Worm (Caenorhabditis elegans) whole organism, L4 larva: ENCODE results near the gene C10C5.7.
A peak's percentile ranks its signal among the peaks of the same experiment; 100 is the strongest.

Experiments
- F10B5.3 ChIP-seq: sonication (generic microtip); optimal IDR thresholded peaks from 2 replicates; lab custom pipeline; 2016; ENCODE audit warnings: mild to moderate bottlenecking, missing genetic modification characterization, missing compliant biosample characterization
- F37D6.2 ChIP-seq: sonication (generic microtip); optimal IDR thresholded peaks from 2 replicates; lab custom pipeline; 2016; ENCODE audit warnings: mild to moderate bottlenecking, missing genetic modification characterization, missing compliant biosample characterization
- T20F7.1 ChIP-seq: fragments of 200-800 bp; sonication (Bioruptor generic); optimal IDR thresholded peaks from 2 replicates; lab custom pipeline; 2018; ENCODE audit warnings: mild to moderate bottlenecking, missing genetic modification characterization, missing compliant biosample characterization
- Y75B8A.6 ChIP-seq: fragments of 200-800 bp; sonication (Bioruptor generic); IDR thresholded peaks from 2 replicates; pipeline ENCODE4 v1.3.6; 2022; ENCODE audit warnings: missing genetic modification reagents, missing genetic modification characterization, missing compliant biosample characterization
- aha-1 ChIP-seq: fragments of 150-350 bp; peaks from one replicate; lab custom pipeline; 2014; ENCODE audit warnings: missing biosample characterization, missing genetic modification characterization
- aly-2 ChIP-seq: sonication (generic microtip); optimal IDR thresholded peaks from 2 replicates; lab custom pipeline; 2018; ENCODE audit warnings: missing biosample characterization, missing genetic modification characterization
- ceh-28 ChIP-seq: fragments of 150-350 bp; optimal IDR thresholded peaks from 2 replicates; lab custom pipeline; 2014; ENCODE audit warnings: missing biosample characterization, missing genetic modification reagents, missing genetic modification characterization
- daf-12 ChIP-seq: fragments of 150-350 bp; optimal IDR thresholded peaks from 2 replicates; lab custom pipeline; 2014; ENCODE audit warnings: missing biosample characterization, missing genetic modification reagents, missing genetic modification characterization
- daf-16 ChIP-seq, 3 experiments: sonication (generic microtip); optimal IDR thresholded peaks; 2 replicates each; lab custom pipeline; 2016 to 2017; ENCODE audit warnings: missing genetic modification characterization in 3 of 3, missing genetic modification reagents in 3 of 3, mild to moderate bottlenecking in 2 of 3, missing compliant biosample characterization in 2 of 3, missing biosample characterization in 1 of 3, moderate library complexity in 1 of 3
- dmd-6 ChIP-seq: fragments of 200-800 bp; sonication (Bioruptor generic); IDR thresholded peaks from 2 replicates; pipeline ENCODE4 v1.3.6; 2022; ENCODE audit warnings: missing genetic modification reagents, missing genetic modification characterization, missing compliant biosample characterization
- dmd-9 ChIP-seq: fragments of 200-800 bp; sonication (Bioruptor generic); IDR thresholded peaks from 2 replicates; pipeline ENCODE4 v1.3.6; 2022; ENCODE audit warnings: missing genetic modification reagents, missing genetic modification characterization, missing compliant biosample characterization
- dve-1 ChIP-seq: sonication (generic microtip); optimal IDR thresholded peaks from 2 replicates; lab custom pipeline; 2017; ENCODE audit warnings: antibody characterized with exemption, mild to moderate bottlenecking, missing genetic modification characterization, missing compliant biosample characterization; ENCODE audit not compliant: insufficient read depth
- fkh-10 ChIP-seq: fragments of 150-350 bp; optimal IDR thresholded peaks from 2 replicates; lab custom pipeline; 2014; ENCODE audit warnings: missing biosample characterization, missing genetic modification reagents, missing genetic modification characterization
- gei-8 ChIP-seq: fragments of 200-800 bp; sonication (Bioruptor generic); optimal IDR thresholded peaks from 2 replicates; lab custom pipeline; 2018; ENCODE audit warnings: mild to moderate bottlenecking, missing genetic modification characterization, missing compliant biosample characterization
- hlh-30 ChIP-seq: sonication (generic microtip); optimal IDR thresholded peaks from 2 replicates; lab custom pipeline; 2017; ENCODE audit warnings: antibody characterized with exemption, mild to moderate bottlenecking, missing genetic modification characterization, missing compliant biosample characterization; ENCODE audit not compliant: insufficient read depth
- lin-1 ChIP-seq: fragments of 200-800 bp; sonication (Bioruptor generic); IDR thresholded peaks from 2 replicates; pipeline ENCODE4 v1.3.6; 2022; ENCODE audit warnings: missing genetic modification reagents, missing genetic modification characterization, missing compliant biosample characterization
- lin-15B ChIP-seq: fragments of 150-350 bp; sonication (generic microtip); optimal IDR thresholded peaks from 3 replicates; lab custom pipeline; 2014; ENCODE audit warnings: missing biosample characterization, missing genetic modification characterization
- lin-39 ChIP-seq: fragments of 150-350 bp; optimal IDR thresholded peaks from 2 replicates; lab custom pipeline; 2014; ENCODE audit warnings: missing biosample characterization, missing genetic modification reagents, missing genetic modification characterization
- lir-3 ChIP-seq: sonication (generic microtip); optimal IDR thresholded peaks from 2 replicates; lab custom pipeline; 2016; ENCODE audit warnings: mild to moderate bottlenecking, missing genetic modification characterization, missing compliant biosample characterization
- lsy-2 ChIP-seq, 2 experiments: fragments of 150-350 bp in 1 of 2; sonication (generic microtip) in 1 of 2; optimal IDR thresholded peaks; 2 replicates each; lab custom pipeline; 2014 to 2017; ENCODE audit warnings: missing biosample characterization in 2 of 2, missing genetic modification characterization in 2 of 2
- mdt-29 ChIP-seq: fragments of 200-800 bp; sonication (Bioruptor generic); IDR thresholded peaks from 2 replicates; pipeline ENCODE4 v1.3.6; 2022; ENCODE audit warnings: missing genetic modification reagents, missing genetic modification characterization, missing compliant biosample characterization
- mep-1 ChIP-seq: fragments of 150-350 bp; sonication (generic microtip); optimal IDR thresholded peaks from 3 replicates; lab custom pipeline; 2014; ENCODE audit warnings: missing biosample characterization, missing genetic modification characterization
- mes-2 ChIP-seq: sonication (generic microtip); optimal IDR thresholded peaks from 2 replicates; lab custom pipeline; 2016; ENCODE audit warnings: missing genotype, mild to moderate bottlenecking, missing genetic modification characterization, missing compliant biosample characterization; ENCODE audit not compliant: poor library complexity, severe bottlenecking
- nhr-11 ChIP-seq: fragments of 150-350 bp; optimal IDR thresholded peaks from 2 replicates; lab custom pipeline; 2014; ENCODE audit warnings: missing biosample characterization, missing genetic modification characterization
- nhr-111 ChIP-seq: fragments of 200-800 bp; sonication (Bioruptor generic); optimal IDR thresholded peaks from 2 replicates; lab custom pipeline; 2018; ENCODE audit warnings: mild to moderate bottlenecking, missing genetic modification characterization, missing compliant biosample characterization
- nhr-25 ChIP-seq: sonication (generic microtip); optimal IDR thresholded peaks from 2 replicates; lab custom pipeline; 2017; ENCODE audit warnings: missing genetic modification characterization, mild to moderate bottlenecking, missing compliant biosample characterization, antibody characterized with exemption, moderate library complexity, borderline replicate concordance; ENCODE audit not compliant: insufficient read depth
- nhr-28 ChIP-seq: fragments of 150-350 bp; optimal IDR thresholded peaks from 2 replicates; lab custom pipeline; 2014; ENCODE audit warnings: missing biosample characterization, missing genetic modification characterization
- nhr-41 ChIP-seq: fragments of 200-800 bp; sonication (Bioruptor generic); IDR thresholded peaks from 2 replicates; pipeline ENCODE4 v1.3.6; 2022; ENCODE audit warnings: missing genetic modification reagents, missing genetic modification characterization, missing compliant biosample characterization
- nhr-76 ChIP-seq: fragments of 150-350 bp; optimal IDR thresholded peaks from 2 replicates; lab custom pipeline; 2014; ENCODE audit warnings: missing biosample characterization, missing genetic modification characterization
- pqm-1 ChIP-seq: sonication (generic microtip); optimal IDR thresholded peaks from 2 replicates; lab custom pipeline; 2017; ENCODE audit warnings: missing biosample characterization, missing genetic modification characterization
- skn-1 ChIP-seq: fragments of 150-350 bp; optimal IDR thresholded peaks from 2 replicates; lab custom pipeline; 2014; ENCODE audit warnings: missing biosample characterization, missing genetic modification characterization
- snpc-1.2 ChIP-seq: fragments of 200-800 bp; sonication (Bioruptor generic); IDR thresholded peaks from 2 replicates; pipeline ENCODE4 v1.3.6; 2022; ENCODE audit warnings: missing genetic modification reagents, missing genetic modification characterization, missing compliant biosample characterization
- tra-1 ChIP-seq: fragments of 200-800 bp; sonication (Bioruptor generic); IDR thresholded peaks from 2 replicates; pipeline ENCODE4 v1.3.6; 2022; ENCODE audit warnings: missing genetic modification reagents, missing genetic modification characterization, missing compliant biosample characterization
- zag-1 ChIP-seq: fragments of 150-350 bp; optimal IDR thresholded peaks from 2 replicates; lab custom pipeline; 2014; ENCODE audit warnings: missing biosample characterization, missing genetic modification characterization
- zip-11 ChIP-seq: fragments of 200-800 bp; sonication (Bioruptor generic); IDR thresholded peaks from 2 replicates; pipeline ENCODE4 v1.3.6; 2022; ENCODE audit warnings: missing genetic modification characterization, missing compliant biosample characterization
- zip-2 ChIP-seq: fragments of 150-350 bp; optimal IDR thresholded peaks from 2 replicates; lab custom pipeline; 2014; ENCODE audit warnings: missing biosample characterization, missing genetic modification characterization
- ztf-7 ChIP-seq: fragments of 150-350 bp; optimal IDR thresholded peaks from 2 replicates; lab custom pipeline; 2014; ENCODE audit warnings: missing biosample characterization, missing genetic modification characterization

Gene C10C5.7

DNA sequence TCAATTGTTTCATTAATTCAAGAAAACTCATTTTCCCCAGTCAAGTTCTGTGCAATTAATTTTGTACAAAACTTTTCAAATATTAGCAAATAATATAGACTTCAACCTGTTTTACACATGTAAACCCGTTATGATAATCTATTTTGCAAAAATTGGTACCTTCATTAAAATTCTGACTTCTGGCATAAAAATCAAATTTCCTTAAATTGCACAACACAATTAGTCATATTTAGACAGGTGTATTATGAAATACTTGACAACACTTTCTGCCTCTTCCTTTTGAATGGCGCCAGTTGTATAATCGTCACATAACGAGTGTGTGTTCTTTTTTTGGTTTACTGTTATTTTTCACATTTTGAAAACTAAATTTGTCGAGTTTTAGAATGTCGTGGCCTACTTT, 13.8 kb upstream of the C10C5.7 start, which contains the start of gene fbxc-58:
Gene fbxc-58 (plus strand): TSS at position 383 of the 400 bp plus-strand sequence.
- TF ChIP-seq zip-11 (no peak), mes-2 (tag; lab: Kevin White, UChicago) (no peak), pqm-1 (tag; lab: Kevin White, UChicago) (peak; percentile 80), T20F7.1 (peak; percentile 4), nhr-28 (peak; percentile 21), daf-16 (GFP tag; optimal IDR thresholded peaks at IDR 0.05; lab: Kevin White, UChicago) (no peak), daf-16 (tag; optimal IDR thresholded peaks at IDR 0.05; lab: Kevin White, UChicago) (peak; percentile 44), dve-1 (tag; lab: Kevin White, UChicago) (peak; percentile 1), daf-12 (tag; lab: Kevin White, UChicago) (no peak), ztf-7 (tag; lab: Kevin White, UChicago) (peak; percentile 18), zip-2 (tag; lab: Kevin White, UChicago) (peak; percentile 84)

DNA sequence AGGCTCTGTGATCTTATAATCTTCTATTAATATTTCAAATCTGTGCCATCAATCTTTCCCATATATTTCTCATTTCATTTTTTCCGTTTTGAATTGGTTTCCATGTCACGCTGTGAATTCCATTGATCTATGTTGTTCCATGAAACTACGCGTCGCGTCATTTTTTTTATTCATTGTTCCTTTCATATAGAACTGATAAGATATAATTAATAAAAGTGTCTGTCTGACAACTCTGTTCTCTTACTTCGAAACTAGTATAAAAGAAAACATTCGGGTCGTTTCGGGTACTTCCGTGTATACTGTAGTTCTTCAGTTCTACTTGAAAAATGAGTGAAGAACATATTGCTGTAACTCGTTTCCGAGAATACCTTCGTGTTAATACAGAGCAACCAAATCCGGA, 10.4 kb upstream of the C10C5.7 start, which contains the start of gene C10C5.3:
Gene C10C5.3 (plus strand): TSS at position 301 of the 400 bp plus-strand sequence.
- TF ChIP-seq dmd-6 (GFP tag; lab: Robert Waterston, UW): peak; percentile 21; the same call in 1 of the 2 replicates
- peak; percentile 26 for TF ChIP-seq aha-1
- no peak for TF ChIP-seq Y75B8A.6 (GFP tag; lab: Robert Waterston, UW)
- TF ChIP-seq dve-1 (tag; lab: Kevin White, UChicago): peak; percentile 50
- TF ChIP-seq nhr-11: no peak
- TF ChIP-seq fkh-10 (GFP tag; lab: Kevin White, UChicago): no peak

- TF ChIP-seq fkh-10 (GFP tag; lab: Kevin White, UChicago): no peak
- peak; percentile 70 for TF ChIP-seq dmd-6 (GFP tag; lab: Robert Waterston, UW)
- TF ChIP-seq daf-12 (tag; lab: Kevin White, UChicago): no peak
- no peak for TF ChIP-seq lin-39 (tag; lab: Kevin White, UChicago)
- no peak for TF ChIP-seq gei-8 (GFP tag; lab: Kevin White, UChicago)
- TF ChIP-seq zag-1: no peak
- peak; percentile 49 for TF ChIP-seq dve-1 (tag; lab: Kevin White, UChicago)
- peak; percentile 45 for TF ChIP-seq nhr-76 (tag; lab: Kevin White, UChicago)
- TF ChIP-seq lir-3 (tag; lab: Kevin White, UChicago): no peak
- TF ChIP-seq lsy-2 (tag; optimal IDR thresholded peaks at IDR 0.05; lab: Kevin White, UChicago): peak in 1 of 2 experiments; percentile 31
- no peak for TF ChIP-seq mdt-29 (GFP tag; lab: Robert Waterston, UW)
- no peak for TF ChIP-seq F10B5.3
- no peak for TF ChIP-seq skn-1 (tag; lab: Kevin White, UChicago)
- TF ChIP-seq mep-1 (tag; lab: Kevin White, UChicago): no peak
- TF ChIP-seq F37D6.2: no peak
- no peak for TF ChIP-seq aly-2
- no peak for TF ChIP-seq nhr-41
- no peak for TF ChIP-seq dmd-9 (GFP tag; lab: Robert Waterston, UW)
- TF ChIP-seq lin-15B (tag; lab: Kevin White, UChicago): no peak
- peak; percentile 65 for TF ChIP-seq nhr-25 (tag; lab: Kevin White, UChicago)
- no peak for TF ChIP-seq ztf-7 (tag; lab: Kevin White, UChicago)
- no peak for TF ChIP-seq lin-1
- peak; percentile 36 for TF ChIP-seq hlh-30
- peak; percentile 59; the same call in 1 of the 2 replicates for TF ChIP-seq tra-1 (GFP tag; lab: Robert Waterston, UW)
- no peak for TF ChIP-seq ceh-28
- no peak for TF ChIP-seq nhr-111
- TF ChIP-seq nhr-28: peak; percentile 39
- TF ChIP-seq zip-2 (tag; lab: Kevin White, UChicago): no peak
- no peak for TF ChIP-seq snpc-1.2 (GFP tag; lab: Robert Waterston, UW)
These were observed 8.4 kb upstream of the C10C5.7 start for ce11 chrIV:9376550-9376949.
